Fruit fly (Drosophila melanogaster): ENCODE data around the gene CG43925.

CG43925 gene

dm6 chr2L:13176123-13176522, at the start of gene CG43925:
Gene CG43925 (plus strand): TSS chr2L:13176423.
- TF ChIP-seq Dll (optimal IDR thresholded peaks at IDR 0.05) (no peak), usp (GFP tag; optimal IDR thresholded peaks at IDR 0.05) (no peak), psq (optimal IDR thresholded peaks at IDR 0.05) (no peak), pan (optimal IDR thresholded peaks at IDR 0.05) (no peak), EcR (GFP tag; optimal IDR thresholded peaks at IDR 0.05) (no peak), CG8478 (optimal IDR thresholded peaks at IDR 0.05) (no peak)

- TF ChIP-seq Dll (optimal IDR thresholded peaks at IDR 0.05): no peak
- TF ChIP-seq pan (optimal IDR thresholded peaks at IDR 0.05): no peak
- TF ChIP-seq CG8478 (optimal IDR thresholded peaks at IDR 0.05): no peak
- TF ChIP-seq EcR (GFP tag; optimal IDR thresholded peaks at IDR 0.05): no peak
- no peak for TF ChIP-seq usp (GFP tag; optimal IDR thresholded peaks at IDR 0.05)
- no peak for TF ChIP-seq psq (optimal IDR thresholded peaks at IDR 0.05)
Observed at dm6 chr2L:13130291-13130690, 45.9 kb upstream of the CG43925 start, which contains the start of gene CG5122. Gene CG5122 (plus strand): TSS chr2L:13130591.

dm6 chr2L:13135929-13136328, 40.3 kb upstream of the CG43925 start:
- TF ChIP-seq usp (GFP tag; optimal IDR thresholded peaks at IDR 0.05) (no peak), EcR (GFP tag; optimal IDR thresholded peaks at IDR 0.05) (no peak), pan (optimal IDR thresholded peaks at IDR 0.05) (no peak), CG8478 (optimal IDR thresholded peaks at IDR 0.05) (no peak), Dll (optimal IDR thresholded peaks at IDR 0.05) (no peak), psq (optimal IDR thresholded peaks at IDR 0.05) (no peak)

dm6 chr2L:13140891-13141290, 35.3 kb upstream of the CG43925 start:
- no peak for TF ChIP-seq usp (GFP tag; optimal IDR thresholded peaks at IDR 0.05)
- no peak for TF ChIP-seq EcR (GFP tag; optimal IDR thresholded peaks at IDR 0.05)
- TF ChIP-seq Dll (optimal IDR thresholded peaks at IDR 0.05): no peak

- TF ChIP-seq usp (GFP tag; optimal IDR thresholded peaks at IDR 0.05) (no peak), pan (optimal IDR thresholded peaks at IDR 0.05) (no peak), EcR (GFP tag; optimal IDR thresholded peaks at IDR 0.05) (no peak), CG8478 (optimal IDR thresholded peaks at IDR 0.05) (no peak), psq (optimal IDR thresholded peaks at IDR 0.05) (no peak), Dll (optimal IDR thresholded peaks at IDR 0.05) (no peak)
Observed at dm6 chr2L:13142803-13143202, 33.4 kb upstream of the CG43925 start, which contains the start of gene CG9928. Gene CG9928 (minus strand): TSS chr2L:13142903.

DNA sequence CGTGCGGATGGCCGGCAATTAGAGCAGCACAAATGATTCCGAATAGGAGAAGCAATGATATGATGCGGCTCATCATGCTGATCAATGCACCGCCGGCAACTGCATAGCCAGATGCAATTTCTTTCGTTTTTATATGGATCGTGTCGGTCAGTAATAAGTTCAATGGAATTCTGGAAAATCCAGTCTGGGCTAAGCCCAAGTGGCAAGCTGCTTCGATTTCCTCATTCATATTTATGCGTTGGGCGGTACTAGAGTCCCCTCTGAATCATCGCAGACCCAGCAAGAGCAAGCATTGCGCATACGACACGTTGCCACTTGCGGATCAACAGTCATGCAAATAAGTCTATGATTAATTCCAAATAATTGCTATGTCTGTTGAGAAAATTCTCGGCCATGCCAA, 32.7 kb upstream of the CG43925 start, which contains the start of gene CG16978:
Gene CG16978, minus strand, starts transcription at position 101 of the 400 bp plus-strand sequence.
- TF ChIP-seq EcR (GFP tag; optimal IDR thresholded peaks at IDR 0.05) (no peak), psq (optimal IDR thresholded peaks at IDR 0.05) (no peak)

DNA sequence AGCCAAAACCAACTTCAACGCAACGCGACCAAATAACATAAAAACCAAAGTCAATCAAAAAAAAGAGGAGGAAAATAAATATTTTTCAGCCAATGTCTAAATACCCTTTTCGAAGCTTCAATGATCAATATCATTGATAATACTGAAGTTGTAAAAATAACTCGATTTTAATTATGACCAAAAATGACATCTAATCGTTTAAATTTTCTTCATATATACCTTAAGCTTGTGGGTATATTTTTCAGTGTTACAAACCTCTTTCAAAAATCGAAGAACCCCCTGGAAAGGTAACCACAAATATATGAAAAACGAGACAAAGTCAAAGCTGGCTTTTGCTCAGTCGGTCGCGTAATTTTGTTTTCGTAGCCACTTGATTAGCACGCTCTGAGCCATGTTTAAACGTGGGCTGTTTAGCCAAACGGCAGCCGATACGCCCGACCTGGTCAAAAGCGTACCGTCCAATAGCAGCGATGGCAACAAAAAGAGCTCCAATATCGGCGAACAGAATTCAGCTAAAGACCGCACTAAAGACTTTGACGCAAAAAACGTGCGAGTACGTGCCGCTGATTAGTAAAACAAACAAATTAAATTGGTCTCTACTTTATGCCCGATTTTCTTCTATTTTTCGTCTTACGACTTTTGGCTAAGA, 31.1 kb upstream of the CG43925 start:
- TF ChIP-seq CG8478 (optimal IDR thresholded peaks at IDR 0.05) (no peak), Dll (optimal IDR thresholded peaks at IDR 0.05) (no peak), usp (GFP tag; optimal IDR thresholded peaks at IDR 0.05) (no peak), EcR (GFP tag; optimal IDR thresholded peaks at IDR 0.05) (no peak), psq (optimal IDR thresholded peaks at IDR 0.05) (no peak), pan (optimal IDR thresholded peaks at IDR 0.05) (no peak)

DNA sequence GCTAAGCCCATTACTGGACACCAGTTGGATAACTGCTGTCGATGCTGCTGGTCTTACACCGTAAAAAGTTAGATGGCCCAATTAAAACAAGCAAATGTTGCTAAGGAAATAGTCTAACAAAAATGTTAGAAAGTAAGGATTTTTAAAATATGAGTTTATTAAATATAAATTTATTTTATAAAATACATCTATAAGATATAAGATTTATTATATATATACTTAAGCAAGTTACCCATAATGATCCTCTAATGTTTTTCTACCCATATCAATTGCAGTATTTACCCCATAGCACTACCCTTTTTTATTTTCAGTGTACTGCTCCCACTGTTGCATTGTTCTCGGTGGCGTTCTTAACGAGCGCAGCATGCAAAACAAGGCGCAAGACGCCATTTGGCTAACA, 30.0 kb upstream of the CG43925 start:
- TF ChIP-seq Dll (optimal IDR thresholded peaks at IDR 0.05): no peak
- TF ChIP-seq pan (optimal IDR thresholded peaks at IDR 0.05): no peak
- no peak for TF ChIP-seq usp (GFP tag; optimal IDR thresholded peaks at IDR 0.05)
- TF ChIP-seq CG8478 (optimal IDR thresholded peaks at IDR 0.05): no peak
- no peak for TF ChIP-seq EcR (GFP tag; optimal IDR thresholded peaks at IDR 0.05)
- TF ChIP-seq psq (optimal IDR thresholded peaks at IDR 0.05): no peak

DNA sequence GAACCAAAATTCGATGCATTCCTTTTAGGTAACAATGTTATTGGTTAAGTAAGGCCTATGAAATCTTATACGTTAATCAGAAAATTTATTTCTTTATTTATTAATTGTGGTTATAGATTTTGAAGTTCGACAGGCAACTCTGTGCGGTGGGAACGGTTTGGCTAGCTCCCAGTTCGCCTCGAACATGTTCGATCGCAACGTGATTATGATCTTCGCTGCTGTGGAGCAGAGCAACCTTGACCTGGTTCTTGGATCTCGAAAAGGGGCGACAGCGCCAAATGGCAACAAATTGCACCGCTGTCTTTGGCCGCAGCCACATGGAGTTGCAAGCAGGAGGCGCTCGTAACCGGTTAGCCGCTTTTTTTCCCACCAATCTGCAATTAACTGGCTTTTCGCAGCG, 21.9 kb upstream of the CG43925 start:
- TF ChIP-seq EcR (GFP tag; optimal IDR thresholded peaks at IDR 0.05): no peak
- TF ChIP-seq CG8478 (optimal IDR thresholded peaks at IDR 0.05): no peak
- TF ChIP-seq psq (optimal IDR thresholded peaks at IDR 0.05): no peak
- TF ChIP-seq Dll (optimal IDR thresholded peaks at IDR 0.05): no peak
- TF ChIP-seq pan (optimal IDR thresholded peaks at IDR 0.05): no peak
- no peak for TF ChIP-seq usp (GFP tag; optimal IDR thresholded peaks at IDR 0.05)

DNA sequence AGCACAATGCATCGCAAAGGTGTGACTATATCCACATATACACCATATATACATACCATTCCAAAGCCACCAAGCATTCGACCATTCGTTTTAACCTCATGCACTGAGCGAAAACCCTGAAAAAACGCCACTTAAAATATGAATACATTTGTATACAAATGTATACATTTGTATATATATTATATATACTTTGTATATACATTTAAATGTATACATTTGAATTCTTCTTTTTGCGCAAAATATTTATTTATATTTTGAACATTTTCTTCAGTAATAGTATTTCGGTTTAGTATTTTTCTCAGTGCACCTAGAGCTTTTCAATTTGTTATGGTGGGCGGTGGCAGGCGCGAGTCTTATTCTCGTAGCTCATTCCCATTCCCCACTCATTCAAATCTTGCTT, 19.9 kb upstream of the CG43925 start:
- TF ChIP-seq pan (optimal IDR thresholded peaks at IDR 0.05) (no peak), usp (GFP tag; optimal IDR thresholded peaks at IDR 0.05) (no peak), CG8478 (optimal IDR thresholded peaks at IDR 0.05) (no peak), EcR (GFP tag; optimal IDR thresholded peaks at IDR 0.05) (no peak), psq (optimal IDR thresholded peaks at IDR 0.05) (no peak)

DNA sequence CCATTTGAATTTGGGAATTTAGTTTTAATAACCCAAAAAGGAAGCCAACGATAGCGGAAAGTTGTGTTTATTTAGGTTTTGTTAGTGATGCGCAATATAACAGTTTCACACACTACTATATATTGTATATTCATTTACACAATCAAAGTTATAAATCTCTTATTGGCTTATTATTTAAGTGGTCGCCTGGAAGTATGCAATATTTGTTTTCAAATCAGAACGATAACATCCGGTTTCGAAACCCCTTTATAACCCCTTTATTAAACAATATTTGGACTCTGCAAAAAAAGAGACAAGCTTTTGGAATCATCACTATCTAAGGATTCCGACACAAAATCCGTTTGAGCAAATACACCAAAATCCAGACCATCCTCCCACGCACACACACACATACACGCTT, 18.3 kb upstream of the CG43925 start:
- TF ChIP-seq CG8478 (optimal IDR thresholded peaks at IDR 0.05) (no peak), usp (GFP tag; optimal IDR thresholded peaks at IDR 0.05) (no peak), EcR (GFP tag; optimal IDR thresholded peaks at IDR 0.05) (no peak), psq (optimal IDR thresholded peaks at IDR 0.05) (no peak), Dll (optimal IDR thresholded peaks at IDR 0.05) (no peak), pan (optimal IDR thresholded peaks at IDR 0.05) (no peak)

dm6 chr2L:13158510-13158909, 17.7 kb upstream of the CG43925 start, which contains the start of gene Pk34A:
Gene Pk34A (plus strand): TSS chr2L:13158810.
- TF ChIP-seq pan (optimal IDR thresholded peaks at IDR 0.05): no peak
- TF ChIP-seq EcR (GFP tag; optimal IDR thresholded peaks at IDR 0.05): no peak
- TF ChIP-seq Dll (optimal IDR thresholded peaks at IDR 0.05): no peak

dm6 chr2L:13160227-13160626, 16.0 kb upstream of the CG43925 start, which contains the start of gene kmg:
Gene kmg (plus strand): TSS chr2L:13160527.
- TF ChIP-seq pan (optimal IDR thresholded peaks at IDR 0.05) (no peak), psq (optimal IDR thresholded peaks at IDR 0.05) (no peak), CG8478 (optimal IDR thresholded peaks at IDR 0.05) (no peak), EcR (GFP tag; optimal IDR thresholded peaks at IDR 0.05) (no peak), Dll (optimal IDR thresholded peaks at IDR 0.05) (no peak), usp (GFP tag; optimal IDR thresholded peaks at IDR 0.05) (no peak)

All from whole organism.